Fruit fly (Drosophila melanogaster) whole organism, prepupa: ENCODE results near the gene mRpS14.

Source experiments
- Blimp-1 ChIP-seq: fragments of 200-800 bp; sonication (Bioruptor generic); optimal IDR thresholded peaks from 3 replicates; lab custom pipeline; 2017; ENCODE audit warnings: missing biosample characterization, missing genetic modification characterization, mild to moderate bottlenecking, moderate library complexity, missing genetic modification reagents
- CG10631 ChIP-seq: fragments of 200-800 bp; sonication (Bioruptor generic); optimal IDR thresholded peaks from 2 replicates; lab custom pipeline; 2016; ENCODE audit warnings: missing biosample characterization, missing genetic modification characterization
- dac ChIP-seq: fragments of 200-800 bp; sonication (Bioruptor generic); optimal IDR thresholded peaks from 2 replicates; lab custom pipeline; 2017; ENCODE audit warnings: missing biosample characterization, mild to moderate bottlenecking, missing genetic modification characterization
- dsx ChIP-seq: fragments of 200-800 bp; optimal IDR thresholded peaks from 3 replicates; lab custom pipeline; 2019; ENCODE audit warnings: missing biosample characterization, mild to moderate bottlenecking, missing genetic modification characterization, moderate library complexity; ENCODE audit not compliant: poor library complexity, severe bottlenecking

DNA sequence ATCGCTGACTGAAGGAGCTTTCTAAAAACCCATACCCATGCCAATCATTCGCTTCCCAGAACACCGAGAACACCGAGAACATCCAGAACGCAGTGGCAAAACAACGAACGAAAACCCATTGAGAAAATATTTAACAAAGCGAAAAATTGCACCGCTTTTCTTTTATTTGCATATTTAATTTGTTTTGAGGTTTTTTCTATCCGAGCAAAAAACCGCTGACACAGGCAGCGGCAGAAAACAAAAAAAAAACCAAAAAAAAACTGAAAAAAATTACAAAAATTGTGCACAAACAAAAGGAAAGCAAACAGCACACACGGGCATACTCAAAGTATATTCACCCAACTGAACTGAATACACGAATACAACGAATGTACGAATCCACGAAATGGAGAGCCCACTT is 18.4 kb downstream of the mRpS14 start:
- TF ChIP-seq dac (GFP tag; lab: Kevin White, UChicago) (no peak), Blimp-1 (GFP tag; lab: Kevin White, UChicago) (no peak), CG10631 (GFP tag; lab: Kevin White, UChicago) (no peak), dsx (GFP tag; lab: Kevin White, UChicago) (no peak)
